Worm (Caenorhabditis elegans): Measurements from ENCODE around the gene Y38E10A.24.

The Y38E10A.24 gene

ce11 chrII:12670877-12671864 lies 7.7 kb upstream of the Y38E10A.24 start:
- TF ChIP-seq lin-15B (tag; optimal IDR thresholded peaks at IDR 0.05) (no peak), ceh-28 (tag; optimal IDR thresholded peaks at IDR 0.05) (peak; percentile 69)

- TF ChIP-seq ceh-28 (tag; optimal IDR thresholded peaks at IDR 0.05) (peak; percentile 29), R02D3.7 (tag; optimal IDR thresholded peaks at IDR 0.05) (no peak)
These were observed 6.9 kb upstream of the Y38E10A.24 start for ce11 chrII:12671892-12672291.

- no peak for TF ChIP-seq mml-1 (tag; optimal IDR thresholded peaks at IDR 0.05)
- no peak for TF ChIP-seq sea-2 (GFP tag; optimal IDR thresholded peaks at IDR 0.05)
- no peak for TF ChIP-seq fkh-2 (tag; optimal IDR thresholded peaks at IDR 0.05)
- peak; percentile 14 for TF ChIP-seq lin-15B (tag; optimal IDR thresholded peaks at IDR 0.05)
- no peak for TF ChIP-seq nhr-25 (tag; optimal IDR thresholded peaks at IDR 0.05)
- TF ChIP-seq zag-1 (tag; optimal IDR thresholded peaks at IDR 0.05) = no peak
- TF ChIP-seq nhr-77 (tag; optimal IDR thresholded peaks at IDR 0.05) = no peak
These were observed 6.3 kb upstream of the Y38E10A.24 start for ce11 chrII:12672512-12672911.

ce11 chrII:12673311-12673710 lies 5.5 kb upstream of the Y38E10A.24 start:
- TF ChIP-seq elt-2 (tag; optimal IDR thresholded peaks at IDR 0.05) (no peak), nhr-28 (tag; optimal IDR thresholded peaks at IDR 0.05) (no peak), nhr-43 (tag; optimal IDR thresholded peaks at IDR 0.05; ENCODE audit: poor library complexity, severe bottlenecking) (no peak), sea-2 (GFP tag; optimal IDR thresholded peaks at IDR 0.05) (no peak), fkh-2 (tag; optimal IDR thresholded peaks at IDR 0.05) (no peak), jun-1 (tag; optimal IDR thresholded peaks at IDR 0.05) (no peak), elt-3 (tag; optimal IDR thresholded peaks at IDR 0.05) (no peak), egl-27 (tag; optimal IDR thresholded peaks at IDR 0.05) (no peak), ceh-9 (tag; optimal IDR thresholded peaks at IDR 0.05) (no peak), nhr-23 (tag; optimal IDR thresholded peaks at IDR 0.05) (no peak), skn-1 (tag; optimal IDR thresholded peaks at IDR 0.05) (no peak), nhr-67 (tag; optimal IDR thresholded peaks at IDR 0.05) (no peak), unc-39 (tag; optimal IDR thresholded peaks at IDR 0.05) (no peak), aly-2 (tag; optimal IDR thresholded peaks at IDR 0.05) (no peak), ceh-16 (tag; optimal IDR thresholded peaks at IDR 0.05) (no peak), eor-1 (tag; optimal IDR thresholded peaks at IDR 0.05) (no peak), lsy-12 (tag; optimal IDR thresholded peaks at IDR 0.05) (no peak), ceh-28 (tag; optimal IDR thresholded peaks at IDR 0.05) (no peak), nhr-76 (tag; optimal IDR thresholded peaks at IDR 0.05) (no peak), ama-1 (optimal IDR thresholded peaks at IDR 0.05) (no peak)

- TF ChIP-seq nhr-237 (tag; optimal IDR thresholded peaks at IDR 0.05) (no peak), pqm-1 (tag; optimal IDR thresholded peaks at IDR 0.05) (no peak), fkh-10 (GFP tag; optimal IDR thresholded peaks at IDR 0.05) (no peak)
These were observed 1.2 kb upstream of the Y38E10A.24 start, which contains the start of gene Y38E10A.22 for ce11 chrII:12677710-12677974. TSS of gene Y38E10A.22 (minus strand) at chrII:12677810.

- TF ChIP-seq lsy-12 (tag; optimal IDR thresholded peaks at IDR 0.05) = peak; percentile 68
- TF ChIP-seq nhr-25 (tag; optimal IDR thresholded peaks at IDR 0.05) = peak; percentile 77
- TF ChIP-seq snpc-4 (tag; optimal IDR thresholded peaks at IDR 0.05) = peak; percentile 89
- peak; percentile 57 for TF ChIP-seq nhr-11 (tag; optimal IDR thresholded peaks at IDR 0.05)
- peak; percentile 85 for TF ChIP-seq ceh-28 (tag; optimal IDR thresholded peaks at IDR 0.05)
- TF ChIP-seq pqm-1 (tag; optimal IDR thresholded peaks at IDR 0.05) = peak; percentile 56
- peak; percentile 87 for TF ChIP-seq pha-4 (tag; optimal IDR thresholded peaks at IDR 0.05)
- TF ChIP-seq elt-2 (tag; optimal IDR thresholded peaks at IDR 0.05) = peak; percentile 27
- peak; percentile 76 for TF ChIP-seq nfya-1 (tag; optimal IDR thresholded peaks at IDR 0.05; ENCODE audit: insufficient read depth)
- TF ChIP-seq R02D3.7 (tag; optimal IDR thresholded peaks at IDR 0.05) = peak; percentile 73
- TF ChIP-seq elt-3 (tag; optimal IDR thresholded peaks at IDR 0.05) = peak in 1 of 3 experiments; percentile 17
- peak in 1 of 2 experiments; percentile 53 for TF ChIP-seq eor-1 (tag; optimal IDR thresholded peaks at IDR 0.05)
- TF ChIP-seq nhr-12 (tag; optimal IDR thresholded peaks at IDR 0.05) = no peak
- no peak for TF ChIP-seq egl-5 (tag; optimal IDR thresholded peaks at IDR 0.05)
- TF ChIP-seq fkh-10 (GFP tag; optimal IDR thresholded peaks at IDR 0.05) = peak; percentile 42
- TF ChIP-seq nhr-43 (tag; optimal IDR thresholded peaks at IDR 0.05; ENCODE audit: poor library complexity, severe bottlenecking) = peak; percentile 91
- TF ChIP-seq nhr-23 (tag; optimal IDR thresholded peaks at IDR 0.05) = peak; percentile 88
- peak; percentile 25 for TF ChIP-seq hmg-11 (tag; optimal IDR thresholded peaks at IDR 0.05)
- TF ChIP-seq nhr-67 (tag; optimal IDR thresholded peaks at IDR 0.05) = no peak
- no peak for TF ChIP-seq ama-1 (optimal IDR thresholded peaks at IDR 0.05)
- TF ChIP-seq mml-1 (tag; optimal IDR thresholded peaks at IDR 0.05) = no peak
- peak; percentile 13 for TF ChIP-seq jun-1 (tag; optimal IDR thresholded peaks at IDR 0.05)
- peak; percentile 89 for TF ChIP-seq lin-15B (tag; optimal IDR thresholded peaks at IDR 0.05)
- TF ChIP-seq skn-1 (tag; optimal IDR thresholded peaks at IDR 0.05) = peak; percentile 21
- TF ChIP-seq lin-39 (tag; optimal IDR thresholded peaks at IDR 0.05) = peak; percentile 5
These were observed 614 bp upstream of the Y38E10A.24 start for ce11 chrII:12677975-12678866.

All from whole organism, L3 larva.